Worm (Caenorhabditis elegans) whole organism, mixed stage, embryonic: Measurements from ENCODE around the gene Y45F10D.15.

Source experiments
- M03D4.4 ChIP-seq: sonication (generic microtip); optimal IDR thresholded peaks from 2 replicates; lab custom pipeline; 2017; ENCODE audit warnings: mild to moderate bottlenecking, missing genetic modification characterization, missing compliant biosample characterization
- blmp-1 ChIP-seq: fragments of 150-350 bp; optimal IDR thresholded peaks from 2 replicates; lab custom pipeline; 2014; ENCODE audit warnings: missing biosample characterization, missing genetic modification characterization
- ceh-39 ChIP-seq: fragments of 150-350 bp; optimal IDR thresholded peaks from 2 replicates; lab custom pipeline; 2014; ENCODE audit warnings: missing biosample characterization, missing genetic modification characterization
- ceh-43 ChIP-seq: fragments of 200-800 bp; sonication (Bioruptor generic); optimal IDR thresholded peaks from 2 replicates; lab custom pipeline; 2018; ENCODE audit warnings: mild to moderate bottlenecking, missing genetic modification characterization, moderate library complexity, missing compliant biosample characterization
- ceh-83 ChIP-seq: fragments of 200-800 bp; sonication (Bioruptor generic); optimal IDR thresholded peaks from 2 replicates; lab custom pipeline; 2018; ENCODE audit warnings: mild to moderate bottlenecking, missing genetic modification characterization, missing compliant biosample characterization
- ces-1 ChIP-seq: fragments of 150-350 bp; optimal IDR thresholded peaks from 2 replicates; lab custom pipeline; 2014; ENCODE audit warnings: missing biosample characterization, missing genetic modification reagents, missing genetic modification characterization
- cnd-1 ChIP-seq: fragments of 200-800 bp; sonication (Bioruptor generic); optimal IDR thresholded peaks from 2 replicates; lab custom pipeline; 2018; ENCODE audit warnings: mild to moderate bottlenecking, missing genetic modification characterization, missing compliant biosample characterization
- drap-1 ChIP-seq: fragments of 200-800 bp; sonication (Bioruptor generic); optimal IDR thresholded peaks from 3 replicates; lab custom pipeline; 2018; ENCODE audit warnings: mild to moderate bottlenecking, missing genetic modification characterization, missing compliant biosample characterization
- elt-1 ChIP-seq: sonication (generic microtip); optimal IDR thresholded peaks from 2 replicates; lab custom pipeline; 2017; ENCODE audit warnings: missing genetic modification characterization, mild to moderate bottlenecking, missing compliant biosample characterization, antibody characterized with exemption, moderate library complexity, borderline replicate concordance; ENCODE audit not compliant: insufficient read depth
- flh-1 ChIP-seq: fragments of 200-800 bp; sonication (Bioruptor generic); optimal IDR thresholded peaks from 2 replicates; lab custom pipeline; 2018; ENCODE audit warnings: mild to moderate bottlenecking, missing genetic modification characterization, moderate library complexity, missing compliant biosample characterization
- ham-2 ChIP-seq: fragments of 200-800 bp; sonication (Bioruptor generic); optimal IDR thresholded peaks from 2 replicates; lab custom pipeline; 2018; ENCODE audit warnings: mild to moderate bottlenecking, missing genetic modification characterization, missing compliant biosample characterization
- hlh-1 ChIP-seq: fragments of 150-350 bp; optimal IDR thresholded peaks from 2 replicates; lab custom pipeline; 2014; ENCODE audit warnings: missing biosample characterization, missing genetic modification reagents, missing genetic modification characterization
- lin-13 ChIP-seq: fragments of 150-350 bp; optimal IDR thresholded peaks from 2 replicates; lab custom pipeline; 2014; ENCODE audit warnings: missing biosample characterization, missing genetic modification characterization
- lin-32 ChIP-seq: fragments of 200-800 bp; sonication (Bioruptor generic); optimal IDR thresholded peaks from 2 replicates; lab custom pipeline; 2018; ENCODE audit warnings: mild to moderate bottlenecking, missing genetic modification characterization, missing compliant biosample characterization
- lsy-2 ChIP-seq: fragments of 150-350 bp; optimal IDR thresholded peaks from 2 replicates; lab custom pipeline; 2014; ENCODE audit warnings: missing biosample characterization, missing genetic modification characterization
- mab-5 ChIP-seq: fragments of 150-350 bp; optimal IDR thresholded peaks from 2 replicates; lab custom pipeline; 2014; ENCODE audit warnings: missing biosample characterization, missing genetic modification characterization
- mep-1 ChIP-seq: fragments of 150-350 bp; optimal IDR thresholded peaks from 2 replicates; lab custom pipeline; 2017; ENCODE audit warnings: missing biosample characterization, missing genetic modification reagents, missing genetic modification characterization, inconsistent platforms
- mls-2 ChIP-seq: sonication (generic microtip); optimal IDR thresholded peaks from 2 replicates; lab custom pipeline; 2016; ENCODE audit warnings: mild to moderate bottlenecking, missing genetic modification characterization, moderate library complexity, missing compliant biosample characterization
- nhr-12 ChIP-seq: fragments of 150-350 bp; optimal IDR thresholded peaks from 2 replicates; lab custom pipeline; 2014; ENCODE audit warnings: missing biosample characterization, missing genetic modification characterization
- nhr-2 ChIP-seq: fragments of 150-350 bp; optimal IDR thresholded peaks from 2 replicates; lab custom pipeline; 2014; ENCODE audit warnings: missing biosample characterization, missing genetic modification characterization
- nhr-237 ChIP-seq: fragments of 150-350 bp; optimal IDR thresholded peaks from 2 replicates; lab custom pipeline; 2014; ENCODE audit warnings: missing biosample characterization, missing genetic modification characterization
- nhr-28 ChIP-seq: fragments of 150-350 bp; optimal IDR thresholded peaks from 2 replicates; lab custom pipeline; 2014; ENCODE audit warnings: missing biosample characterization, missing genetic modification characterization
- nhr-76 ChIP-seq: sonication (generic microtip); optimal IDR thresholded peaks from 2 replicates; lab custom pipeline; 2017; ENCODE audit warnings: missing biosample characterization, missing genetic modification characterization
- pha-4 ChIP-seq: fragments of 150-350 bp; optimal IDR thresholded peaks from 2 replicates; lab custom pipeline; 2018; ENCODE audit warnings: missing biosample characterization, missing genetic modification reagents, missing genetic modification characterization
- sem-2 ChIP-seq: fragments of 200-800 bp; sonication (Bioruptor generic); optimal IDR thresholded peaks from 2 replicates; lab custom pipeline; 2018; ENCODE audit warnings: mild to moderate bottlenecking, missing genetic modification characterization, missing compliant biosample characterization
- snpc-4 ChIP-seq: fragments of 150-350 bp; optimal IDR thresholded peaks from 2 replicates; lab custom pipeline; 2014; ENCODE audit warnings: missing biosample characterization, missing genetic modification characterization
- sptf-1 ChIP-seq: sonication (generic microtip); optimal IDR thresholded peaks from 2 replicates; lab custom pipeline; 2017; ENCODE audit warnings: mild to moderate bottlenecking, missing genetic modification characterization, moderate library complexity, missing compliant biosample characterization
- tbx-8 ChIP-seq: fragments of 200-800 bp; sonication (Bioruptor generic); optimal IDR thresholded peaks from 2 replicates; lab custom pipeline; 2018; ENCODE audit warnings: mild to moderate bottlenecking, missing genetic modification characterization, moderate library complexity, missing compliant biosample characterization
- unc-120 ChIP-seq: sonication (generic microtip); optimal IDR thresholded peaks from 2 replicates; lab custom pipeline; 2017; ENCODE audit warnings: missing genetic modification characterization, missing compliant biosample characterization; ENCODE audit not compliant: poor library complexity, severe bottlenecking
- unc-39 ChIP-seq: fragments of 150-350 bp; optimal IDR thresholded peaks from 2 replicates; lab custom pipeline; 2014; ENCODE audit warnings: missing biosample characterization, missing genetic modification characterization
- unc-62 ChIP-seq: fragments of 150-350 bp; optimal IDR thresholded peaks from 2 replicates; lab custom pipeline; 2014; ENCODE audit warnings: missing biosample characterization, missing genetic modification reagents, missing genetic modification characterization
- zip-8 ChIP-seq: fragments of 150-350 bp; optimal IDR thresholded peaks from 2 replicates; lab custom pipeline; 2014; ENCODE audit warnings: missing biosample characterization, missing genetic modification characterization

Y45F10D.15 gene

ce11 chrIV:13838296-13838695, 17.5 kb upstream of the Y45F10D.15 start:
- TF ChIP-seq mls-2 (no peak), nhr-12 (tag; lab: Kevin White, UChicago) (no peak), M03D4.4 (no peak), snpc-4 (no peak), nhr-237 (tag; lab: Kevin White, UChicago) (no peak), unc-62 (GFP tag; lab: Kevin White, UChicago) (no peak), pha-4 (tag; lab: Kevin White, UChicago) (no peak), ceh-83 (GFP tag; lab: Kevin White, UChicago) (no peak), lsy-2 (no peak), lin-13 (tag; lab: Kevin White, UChicago) (no peak), ceh-39 (tag; lab: Kevin White, UChicago) (no peak)

DNA sequence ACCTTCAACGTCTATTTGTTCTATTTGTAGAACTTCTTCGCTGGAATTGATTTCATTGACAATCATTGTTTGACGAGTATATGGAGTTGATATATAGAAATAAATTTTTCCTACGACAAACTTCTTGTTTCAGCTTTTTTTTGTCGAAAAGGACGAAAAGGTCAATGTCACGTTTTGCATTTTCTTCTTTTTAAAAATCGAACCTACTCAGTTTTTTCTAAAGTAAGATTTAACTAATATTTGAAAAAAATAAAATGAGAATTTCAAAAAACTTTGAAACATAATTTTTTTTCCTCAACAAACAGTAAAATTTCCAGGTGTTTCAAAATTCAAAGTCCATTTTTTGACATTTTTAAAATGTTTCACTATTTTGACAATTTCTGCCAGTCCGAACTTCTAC, 15.5 kb upstream of the Y45F10D.15 start, which contains the start of gene H08M01.1:
TSS of gene H08M01.1 (minus strand) at position 101 of the 400 bp plus-strand sequence.
- TF ChIP-seq snpc-4 (no peak), pha-4 (tag; lab: Kevin White, UChicago) (no peak), tbx-8 (GFP tag; lab: Kevin White, UChicago) (no peak), lin-32 (GFP tag; lab: Kevin White, UChicago) (no peak), zip-8 (tag; lab: Kevin White, UChicago) (no peak), sem-2 (GFP tag; lab: Kevin White, UChicago) (no peak), blmp-1 (tag; lab: Kevin White, UChicago) (no peak), cnd-1 (no peak), sptf-1 (tag; lab: Kevin White, UChicago) (no peak), ham-2 (GFP tag; lab: Kevin White, UChicago) (no peak), nhr-2 (no peak)
- TF ChIP-seq, all 35 proteins: peak for 0

DNA sequence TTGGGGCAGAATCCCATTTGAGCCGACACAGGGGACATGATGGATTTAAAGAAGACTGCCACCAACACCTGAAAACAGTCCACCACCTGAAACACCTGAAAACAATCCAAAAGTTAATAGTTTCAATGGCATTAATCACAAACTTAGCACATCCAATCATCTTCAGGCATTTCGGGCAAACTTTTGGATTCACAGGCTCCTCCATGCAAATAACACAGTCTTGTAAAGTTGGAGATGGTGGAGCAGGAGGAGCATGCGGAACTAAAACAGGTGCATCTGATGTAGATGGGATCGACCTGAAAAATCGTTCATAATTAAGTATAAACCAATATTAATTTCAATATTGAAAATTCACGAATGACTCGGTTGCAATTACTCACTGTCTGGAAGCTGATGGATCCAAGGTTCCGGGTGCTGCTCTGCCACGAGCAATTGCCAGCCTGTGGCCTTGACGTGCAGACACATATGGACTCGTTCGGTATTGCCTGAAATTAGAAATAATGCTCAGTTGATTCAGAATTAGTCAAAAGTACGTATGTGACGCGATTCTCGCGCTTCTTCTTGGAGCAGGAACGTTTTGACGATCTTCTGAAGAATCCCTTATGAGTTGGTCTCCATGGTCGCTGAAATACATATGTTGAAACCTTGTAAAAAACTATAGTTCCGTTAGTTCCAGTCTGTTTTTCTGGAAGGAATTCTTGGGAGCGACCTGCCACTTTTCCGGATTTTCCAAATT, 13.8 kb upstream of the Y45F10D.15 start:
- TF ChIP-seq mep-1 (no peak), lin-13 (tag; lab: Kevin White, UChicago) (no peak), nhr-2 (no peak), M03D4.4 (no peak), blmp-1 (tag; lab: Kevin White, UChicago) (no peak), pha-4 (tag; lab: Kevin White, UChicago) (no peak), tbx-8 (GFP tag; lab: Kevin White, UChicago) (no peak), unc-62 (GFP tag; lab: Kevin White, UChicago) (no peak), ham-2 (GFP tag; lab: Kevin White, UChicago) (no peak), nhr-76 (tag; lab: Kevin White, UChicago) (no peak), cnd-1 (no peak), hlh-1 (tag; lab: Kevin White, UChicago) (no peak), elt-1 (tag; lab: Kevin White, UChicago) (no peak), snpc-4 (no peak), nhr-12 (tag; lab: Kevin White, UChicago) (no peak)

DNA sequence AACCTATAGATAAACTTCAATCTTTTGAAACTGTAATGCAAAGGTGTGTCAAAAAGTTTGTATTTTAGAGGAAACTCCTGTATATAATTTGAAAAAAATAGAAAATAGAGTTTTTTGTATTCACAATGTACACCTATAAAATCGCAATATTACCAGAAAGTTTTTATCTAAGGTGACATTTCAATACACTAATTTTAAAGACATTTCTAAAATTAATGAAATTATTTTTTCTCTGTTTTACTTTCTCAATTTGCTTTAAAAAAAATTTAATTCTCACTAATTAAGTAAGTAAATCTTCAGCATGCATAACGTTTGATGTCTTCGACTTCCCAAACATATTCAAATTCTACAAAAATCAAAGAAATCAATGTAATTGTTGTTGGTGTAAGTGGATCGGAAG, 6.8 kb upstream of the Y45F10D.15 start, which contains the start of gene rga-5:
TSS of gene rga-5 (plus strand) at position 301 of the 400 bp plus-strand sequence.
- TF ChIP-seq unc-120 (tag; lab: Kevin White, UChicago): no peak
- no peak for TF ChIP-seq snpc-4
- no peak for TF ChIP-seq zip-8 (tag; lab: Kevin White, UChicago)
- no peak for TF ChIP-seq drap-1 (GFP tag; lab: Kevin White, UChicago)
- TF ChIP-seq ces-1: no peak
- no peak for TF ChIP-seq flh-1 (GFP tag; lab: Kevin White, UChicago)
- TF ChIP-seq, all 35 proteins: peak for 0

ce11 chrIV:13826363-13826762, 5.6 kb upstream of the Y45F10D.15 start:
- peak; percentile 71 for TF ChIP-seq mab-5 (tag; lab: Kevin White, UChicago)
- no peak for TF ChIP-seq lsy-2
- no peak for TF ChIP-seq zip-8 (tag; lab: Kevin White, UChicago)
- TF ChIP-seq nhr-2: no peak
- no peak for TF ChIP-seq nhr-76 (tag; lab: Kevin White, UChicago)
- peak; percentile 92 for TF ChIP-seq unc-62 (GFP tag; lab: Kevin White, UChicago)
- no peak for TF ChIP-seq drap-1 (GFP tag; lab: Kevin White, UChicago)
- no peak for TF ChIP-seq nhr-237 (tag; lab: Kevin White, UChicago)
- no peak for TF ChIP-seq ceh-43 (GFP tag; lab: Kevin White, UChicago)
- peak; percentile 14 for TF ChIP-seq blmp-1 (tag; lab: Kevin White, UChicago)
- no peak for TF ChIP-seq ham-2 (GFP tag; lab: Kevin White, UChicago)
- peak; percentile 100 for TF ChIP-seq hlh-1 (tag; lab: Kevin White, UChicago)
- TF ChIP-seq sem-2 (GFP tag; lab: Kevin White, UChicago): no peak
- peak; percentile 98 for TF ChIP-seq unc-120 (tag; lab: Kevin White, UChicago)
- no peak for TF ChIP-seq nhr-28 (tag; lab: Kevin White, UChicago)
- TF ChIP-seq unc-39 (tag; lab: Kevin White, UChicago): no peak
- TF ChIP-seq sptf-1 (tag; lab: Kevin White, UChicago): no peak
- no peak for TF ChIP-seq elt-1 (tag; lab: Kevin White, UChicago)
- TF ChIP-seq, all 35 proteins: peak for 5
